Worm (Caenorhabditis elegans): Measurements from ENCODE around the gene hrg-2.
A peak's percentile ranks its signal among the peaks of the same experiment; 100 is the strongest.

The hrg-2 gene

ce11 chrV:12401383-12401782 lies 8.9 kb downstream of the hrg-2 start, which contains the start of gene K01D12.7:
Gene K01D12.7 (minus strand): TSS chrV:12401483.
- no peak for TF ChIP-seq nhr-237 (tag; optimal IDR thresholded peaks at IDR 0.05)
- TF ChIP-seq elt-3 (tag; optimal IDR thresholded peaks at IDR 0.05): no peak
- no peak for TF ChIP-seq ces-1 (GFP tag; optimal IDR thresholded peaks at IDR 0.05)
- TF ChIP-seq nhr-2 (tag; optimal IDR thresholded peaks at IDR 0.05): no peak
- TF ChIP-seq zip-8 (tag; optimal IDR thresholded peaks at IDR 0.05): no peak
- no peak for TF ChIP-seq nhr-76 (tag; optimal IDR thresholded peaks at IDR 0.05)
- TF ChIP-seq elt-1 (tag; optimal IDR thresholded peaks at IDR 0.05; ENCODE audit: borderline replicate concordance, insufficient read depth): no peak
- no peak for TF ChIP-seq unc-39 (tag; optimal IDR thresholded peaks at IDR 0.05)
- TF ChIP-seq lin-13 (tag; optimal IDR thresholded peaks at IDR 0.05): no peak
- no peak for TF ChIP-seq sptf-1 (tag; optimal IDR thresholded peaks at IDR 0.05)
- no peak for TF ChIP-seq cnd-1 (tag; optimal IDR thresholded peaks at IDR 0.05)
- TF ChIP-seq M03D4.4 (tag; optimal IDR thresholded peaks at IDR 0.05): no peak
- no peak for TF ChIP-seq blmp-1 (tag; optimal IDR thresholded peaks at IDR 0.05)

DNA sequence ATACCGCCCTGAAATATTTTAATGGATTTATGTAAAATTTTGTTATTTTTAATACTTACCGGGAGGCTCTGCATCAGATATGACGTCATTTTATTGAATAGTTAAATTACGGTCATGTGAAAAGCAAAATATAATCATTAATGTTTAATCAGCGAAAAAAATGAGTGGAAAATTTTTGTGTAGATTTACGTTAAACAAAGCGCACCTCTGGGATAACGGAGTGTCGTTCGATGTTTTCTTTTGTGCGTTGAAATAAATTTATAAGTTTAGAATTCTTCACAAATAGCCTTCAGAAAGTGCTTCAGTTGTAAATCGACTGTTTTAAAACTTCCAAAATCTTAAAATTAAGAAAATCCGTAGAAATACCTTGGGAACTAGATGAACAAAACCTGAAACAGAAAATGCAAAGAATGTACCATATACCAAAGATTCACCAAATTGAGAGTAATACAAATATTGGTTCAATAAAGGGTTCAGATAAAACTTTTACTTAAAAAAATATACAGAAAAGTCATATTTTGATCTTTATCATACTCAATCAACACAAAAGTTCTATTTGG lies 9.6 kb downstream of the hrg-2 start, which contains the start of the genes K01D12.20 and miga-1:
TSS of gene K01D12.20 (minus strand) at position 138 of the 560 bp plus-strand sequence.
TSS of gene miga-1 (minus strand) at position 183 of the 560 bp plus-strand sequence.
- TF ChIP-seq cnd-1 (tag; optimal IDR thresholded peaks at IDR 0.05) (no peak), zip-8 (tag; optimal IDR thresholded peaks at IDR 0.05) (peak; percentile 71)

DNA sequence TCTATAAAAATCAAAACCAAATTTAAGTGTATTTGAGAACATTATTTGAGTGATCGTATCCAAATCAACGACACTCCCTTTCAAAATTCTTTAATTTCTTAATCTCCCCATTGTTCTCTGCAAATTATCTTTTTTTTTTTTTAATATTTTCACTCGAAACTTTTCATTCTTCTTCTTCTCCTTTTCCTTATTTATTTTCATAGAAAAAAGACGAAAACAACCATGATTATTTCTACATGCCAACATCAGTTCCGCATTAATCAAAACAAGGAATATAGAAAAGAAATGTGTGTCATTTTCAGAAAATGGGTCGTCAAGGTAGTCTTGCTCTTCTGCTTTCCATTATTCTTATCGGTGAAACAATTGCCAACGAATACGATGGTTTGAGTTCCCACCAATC lies 12.8 kb downstream of the hrg-2 start, which contains the start of gene K01D12.5:
TSS of gene K01D12.5 (plus strand) at position 301 of the 400 bp plus-strand sequence.
- TF ChIP-seq tbx-8 (GFP tag; optimal IDR thresholded peaks at IDR 0.05): no peak
- TF ChIP-seq nhr-28 (tag; optimal IDR thresholded peaks at IDR 0.05): no peak
- TF ChIP-seq hlh-1 (tag; optimal IDR thresholded peaks at IDR 0.05): no peak
- no peak for TF ChIP-seq nhr-12 (tag; optimal IDR thresholded peaks at IDR 0.05)
- no peak for TF ChIP-seq ceh-39 (tag; optimal IDR thresholded peaks at IDR 0.05)
- TF ChIP-seq blmp-1 (tag; optimal IDR thresholded peaks at IDR 0.05): no peak
- no peak for TF ChIP-seq sem-2 (GFP tag; optimal IDR thresholded peaks at IDR 0.05)
- TF ChIP-seq drap-1 (GFP tag; optimal IDR thresholded peaks at IDR 0.05): no peak

- no peak for TF ChIP-seq hlh-1 (tag; optimal IDR thresholded peaks at IDR 0.05)
- no peak for TF ChIP-seq elt-1 (tag; optimal IDR thresholded peaks at IDR 0.05; ENCODE audit: borderline replicate concordance, insufficient read depth)
- TF ChIP-seq tbx-8 (GFP tag; optimal IDR thresholded peaks at IDR 0.05): no peak
- no peak for TF ChIP-seq snpc-4 (tag; optimal IDR thresholded peaks at IDR 0.05)
- no peak for TF ChIP-seq ceh-83 (GFP tag; optimal IDR thresholded peaks at IDR 0.05)
- no peak for TF ChIP-seq lin-13 (tag; optimal IDR thresholded peaks at IDR 0.05)
- no peak for TF ChIP-seq M03D4.4 (tag; optimal IDR thresholded peaks at IDR 0.05)
- no peak for TF ChIP-seq nhr-237 (tag; optimal IDR thresholded peaks at IDR 0.05)
- no peak for TF ChIP-seq blmp-1 (tag; optimal IDR thresholded peaks at IDR 0.05)
- no peak for TF ChIP-seq ces-1 (GFP tag; optimal IDR thresholded peaks at IDR 0.05)
- no peak for TF ChIP-seq ztf-11 (tag; optimal IDR thresholded peaks at IDR 0.05)
- no peak for TF ChIP-seq zip-8 (tag; optimal IDR thresholded peaks at IDR 0.05)
- TF ChIP-seq nhr-12 (tag; optimal IDR thresholded peaks at IDR 0.05): no peak
- no peak for TF ChIP-seq ham-2 (GFP tag; optimal IDR thresholded peaks at IDR 0.05)
Measured at ce11 chrV:12395699-12396098, 14.6 kb downstream of the hrg-2 start, which contains the start of gene twk-14. Gene twk-14 (minus strand): TSS chrV:12395706.

DNA sequence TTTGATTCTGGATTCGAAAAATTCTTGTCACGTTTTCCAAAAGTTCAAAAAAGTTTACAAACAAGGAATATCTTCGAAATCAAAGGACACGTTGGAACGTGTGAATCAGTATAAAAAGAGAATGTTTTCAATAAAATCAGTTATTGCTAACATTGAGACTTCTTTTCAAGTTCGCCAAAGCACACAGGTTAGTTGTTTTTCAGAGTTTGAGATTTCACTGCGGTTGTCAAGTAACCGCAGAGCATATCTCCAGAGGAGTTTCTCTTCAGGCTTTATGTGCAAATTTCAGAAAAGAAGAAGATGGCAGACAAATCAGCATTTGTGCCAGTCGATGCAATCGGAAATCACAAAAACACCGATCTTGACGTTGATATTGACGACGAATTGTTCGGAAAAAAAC lies 24.2 kb downstream of the hrg-2 start, which contains the start of gene K01D12.15:
TSS of gene K01D12.15 (plus strand) at position 301 of the 400 bp plus-strand sequence.
- TF ChIP-seq nhr-76 (tag; optimal IDR thresholded peaks at IDR 0.05) (no peak), lin-32 (GFP tag; optimal IDR thresholded peaks at IDR 0.05) (no peak), nhr-28 (tag; optimal IDR thresholded peaks at IDR 0.05) (no peak), unc-120 (tag; optimal IDR thresholded peaks at IDR 0.05; ENCODE audit: poor library complexity, severe bottlenecking) (no peak), ceh-83 (GFP tag; optimal IDR thresholded peaks at IDR 0.05) (no peak), pha-4 (tag; optimal IDR thresholded peaks at IDR 0.05) (no peak), ztf-11 (tag; optimal IDR thresholded peaks at IDR 0.05) (no peak), mls-2 (tag; optimal IDR thresholded peaks at IDR 0.05) (no peak), unc-62 (GFP tag; optimal IDR thresholded peaks at IDR 0.05) (no peak), ceh-43 (GFP tag; optimal IDR thresholded peaks at IDR 0.05) (no peak), nhr-12 (tag; optimal IDR thresholded peaks at IDR 0.05) (no peak), ham-2 (GFP tag; optimal IDR thresholded peaks at IDR 0.05) (no peak), flh-1 (GFP tag; optimal IDR thresholded peaks at IDR 0.05) (no peak), sem-2 (GFP tag; optimal IDR thresholded peaks at IDR 0.05) (no peak), bed-3 (GFP tag; optimal IDR thresholded peaks at IDR 0.05) (no peak)
